Fruit fly (Drosophila melanogaster): ENCODE measurements around the gene CG7083.

Gene CG7083

DNA sequence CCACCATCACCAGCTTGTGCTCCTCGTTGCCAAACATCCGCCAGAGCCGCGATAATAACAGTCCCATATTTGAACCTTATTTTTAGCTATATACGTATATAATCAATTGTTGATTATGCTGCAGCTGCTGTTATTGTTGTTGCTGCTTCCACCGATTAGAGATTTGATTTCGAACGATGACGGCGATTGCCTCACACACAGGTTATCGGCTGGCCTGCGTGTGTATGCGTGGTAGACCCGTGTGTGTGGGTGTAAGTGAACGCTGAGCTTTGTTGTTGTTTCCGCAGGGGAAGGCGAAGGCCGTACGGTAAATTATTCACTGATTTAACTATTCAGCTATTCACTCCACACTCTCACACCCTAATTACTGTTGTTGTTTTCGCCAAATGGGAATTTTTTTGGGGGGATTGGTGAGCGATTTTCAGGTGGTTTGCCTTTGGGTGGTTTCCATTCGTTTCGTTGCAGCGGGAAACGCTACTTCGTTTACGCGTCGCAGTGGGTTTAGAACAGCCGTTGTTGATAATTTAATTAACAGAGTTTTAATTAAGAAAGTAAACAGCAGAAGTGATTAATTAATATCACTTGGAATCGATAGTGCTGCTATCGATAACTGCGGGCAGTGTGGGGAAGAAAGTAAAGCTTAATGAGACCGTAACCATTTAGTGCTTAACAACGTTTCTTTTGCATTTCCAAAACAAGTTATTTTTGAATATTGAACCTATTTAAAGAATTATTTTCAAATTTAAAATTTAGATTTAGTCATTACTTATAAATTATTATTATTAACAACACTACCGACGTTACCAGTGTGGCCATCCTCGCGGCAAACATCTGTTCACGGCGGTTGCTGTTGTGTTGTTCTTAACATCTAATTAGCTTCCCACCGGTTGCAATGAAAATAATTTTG lies 41.1 kb upstream of the CG7083 start, which contains the start of the genes Arl5 and CG13671 (continued):
- TF ChIP-seq CG33557 (GFP tag; optimal IDR thresholded peaks at IDR 0.05) (peak; percentile 36), D (optimal IDR thresholded peaks at IDR 0.05) (no peak), D (GFP tag; optimal IDR thresholded peaks at IDR 0.05) (peak; percentile 65), dysf (GFP tag; IDR thresholded peaks at IDR 0.05) (peak; percentile 74), cwo (GFP tag; optimal IDR thresholded peaks at IDR 0.05) (peak; percentile 44), C15 (GFP tag; IDR thresholded peaks at IDR 0.05) (peak; percentile 64; the same call in 1 of the 3 replicates), CG15696 (tag; optimal IDR thresholded peaks at IDR 0.05) (peak; percentile 43), CG31365 (tag; optimal IDR thresholded peaks at IDR 0.05) (no peak), CG16863 (GFP tag; optimal IDR thresholded peaks at IDR 0.05) (peak; percentile 54), B-H2 (GFP tag; optimal IDR thresholded peaks at IDR 0.05) (peak; percentile 37), CG13123 (GFP tag; optimal IDR thresholded peaks at IDR 0.05) (peak; percentile 83), Stat92E (GFP tag; optimal IDR thresholded peaks at IDR 0.05) (peak in 1 of 3 experiments; percentile 10), pan (optimal IDR thresholded peaks at IDR 0.05) (no peak), pan (GFP tag; optimal IDR thresholded peaks at IDR 0.05 in 1 of 2, IDR thresholded peaks at IDR 0.05 in 1 of 2) (peak in 1 of 2 experiments; percentile 81), CG6654 (GFP tag; optimal IDR thresholded peaks at IDR 0.05) (no peak), CG7963 (GFP tag; IDR thresholded peaks at IDR 0.05; ENCODE audit: partially characterized antibody) (peak; percentile 67), CG10366 (GFP tag; IDR thresholded peaks at IDR 0.05) (peak; percentile 79), CG9727 (GFP tag; optimal IDR thresholded peaks at IDR 0.05) (peak; percentile 83), CkIIα-i1 (GFP tag; IDR thresholded peaks at IDR 0.05) (no peak), unpg (GFP tag; optimal IDR thresholded peaks at IDR 0.05) (peak; percentile 78), gce (GFP tag; IDR thresholded peaks at IDR 0.05) (0 out of 3 replicates have a peak, but pooled peaks have one; percentile 25), D19B (GFP tag; optimal IDR thresholded peaks at IDR 0.05) (peak; percentile 15), jing (GFP tag; optimal IDR thresholded peaks at IDR 0.05) (peak; percentile 29), CG43689 (GFP tag; IDR thresholded peaks at IDR 0.05) (peak; percentile 41; the same call in 1 of the 2 replicates), Dbx (GFP tag; IDR thresholded peaks at IDR 0.05) (peak; percentile 85), Dip3 (GFP tag; optimal IDR thresholded peaks at IDR 0.05) (peak; percentile 79), Tbp (GFP tag; optimal IDR thresholded peaks at IDR 0.05) (no peak), CoRest (tag; optimal IDR thresholded peaks at IDR 0.05) (peak; percentile 64), CG9437 (GFP tag; optimal IDR thresholded peaks at IDR 0.05) (peak; percentile 59), NC2β (GFP tag; optimal IDR thresholded peaks at IDR 0.05) (peak; percentile 48), ci (GFP tag; IDR thresholded peaks at IDR 0.05) (peak; percentile 84), disco-r (GFP tag; optimal IDR thresholded peaks at IDR 0.05) (no peak), CG17328 (GFP tag; IDR thresholded peaks at IDR 0.05) (peak; percentile 83), HHEX (GFP tag; optimal IDR thresholded peaks at IDR 0.05) (peak; percentile 65), Chrac-16 (GFP tag; optimal IDR thresholded peaks at IDR 0.05) (peak; percentile 86), eve (GFP tag; optimal IDR thresholded peaks at IDR 0.05) (no peak), Atf6 (GFP tag; IDR thresholded peaks at IDR 0.05) (peak; percentile 68), CG10959 (GFP tag; IDR thresholded peaks at IDR 0.05) (peak; percentile 23; the same call in 1 of the 2 replicates), CG11085 (GFP tag; IDR thresholded peaks at IDR 0.05) (peak; percentile 71), Oaz (GFP tag; IDR thresholded peaks at IDR 0.05) (0 out of 2 replicates have a peak, but pooled peaks have one; percentile 30), Kr (GFP tag; optimal IDR thresholded peaks at IDR 0.05) (no peak), BtbVII (GFP tag; optimal IDR thresholded peaks at IDR 0.05) (no peak), seq (GFP tag; IDR thresholded peaks at IDR 0.05) (peak; percentile 66; the same call in 1 of the 2 replicates), Blimp-1 (GFP tag; optimal IDR thresholded peaks at IDR 0.05) (peak; percentile 76), z (GFP tag; IDR thresholded peaks at IDR 0.05) (no peak), ERR (GFP tag; optimal IDR thresholded peaks at IDR 0.05) (peak; percentile 13), maf-S (GFP tag; optimal IDR thresholded peaks at IDR 0.05) (peak; percentile 55), CG18619 (GFP tag; optimal IDR thresholded peaks at IDR 0.05) (peak; percentile 69), CG12219 (GFP tag; optimal IDR thresholded peaks at IDR 0.05) (no peak)

Data from whole organism, embryonic.